Worm (Caenorhabditis elegans): ENCODE measurements around the gene W02F12.4.
A peak's percentile ranks its signal among the peaks of the same experiment; 100 is the strongest.

The W02F12.4 gene

DNA sequence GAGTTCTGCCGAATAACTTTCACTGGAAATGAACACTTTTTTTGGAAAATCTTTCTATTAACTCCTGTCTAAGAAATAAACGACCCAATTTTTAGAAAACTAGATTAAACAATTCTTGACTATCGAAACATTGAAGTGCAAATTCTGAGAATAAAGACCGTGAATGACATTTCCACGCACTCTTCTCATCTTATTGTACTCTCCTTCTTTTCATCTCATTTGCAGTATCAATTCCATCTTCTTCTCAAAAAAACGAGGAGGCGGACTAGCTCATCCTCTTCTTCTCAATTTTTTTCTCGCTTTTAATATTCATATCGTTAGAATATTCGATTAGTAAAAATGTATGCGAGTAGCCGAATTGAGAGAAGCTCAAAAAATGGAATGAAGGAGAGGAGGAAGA lies 45.1 kb downstream of the W02F12.4 start:
- TF ChIP-seq ama-1 (optimal IDR thresholded peaks at IDR 0.05) (no peak), elt-2 (tag; optimal IDR thresholded peaks at IDR 0.05) (no peak), ceh-9 (tag; optimal IDR thresholded peaks at IDR 0.05) (no peak), daf-12 (tag; optimal IDR thresholded peaks at IDR 0.05) (no peak), fkh-2 (tag; optimal IDR thresholded peaks at IDR 0.05) (no peak), sea-2 (GFP tag; optimal IDR thresholded peaks at IDR 0.05) (no peak), nhr-12 (tag; optimal IDR thresholded peaks at IDR 0.05) (no peak), hmg-11 (tag; optimal IDR thresholded peaks at IDR 0.05) (no peak), ztf-11 (tag; optimal IDR thresholded peaks at IDR 0.05) (no peak), fos-1 (tag; optimal IDR thresholded peaks at IDR 0.05) (no peak), eor-1 (tag; optimal IDR thresholded peaks at IDR 0.05) (no peak), mml-1 (tag; optimal IDR thresholded peaks at IDR 0.05) (no peak), ZK546.5 (tag; optimal IDR thresholded peaks at IDR 0.05) (no peak), nhr-28 (tag; optimal IDR thresholded peaks at IDR 0.05) (no peak), nfya-1 (tag; optimal IDR thresholded peaks at IDR 0.05; ENCODE audit: insufficient read depth) (no peak), nhr-67 (tag; optimal IDR thresholded peaks at IDR 0.05) (no peak), elt-1 (tag; optimal IDR thresholded peaks at IDR 0.05) (no peak), lin-39 (tag; optimal IDR thresholded peaks at IDR 0.05) (no peak), lin-15B (tag; optimal IDR thresholded peaks at IDR 0.05) (no peak)

DNA sequence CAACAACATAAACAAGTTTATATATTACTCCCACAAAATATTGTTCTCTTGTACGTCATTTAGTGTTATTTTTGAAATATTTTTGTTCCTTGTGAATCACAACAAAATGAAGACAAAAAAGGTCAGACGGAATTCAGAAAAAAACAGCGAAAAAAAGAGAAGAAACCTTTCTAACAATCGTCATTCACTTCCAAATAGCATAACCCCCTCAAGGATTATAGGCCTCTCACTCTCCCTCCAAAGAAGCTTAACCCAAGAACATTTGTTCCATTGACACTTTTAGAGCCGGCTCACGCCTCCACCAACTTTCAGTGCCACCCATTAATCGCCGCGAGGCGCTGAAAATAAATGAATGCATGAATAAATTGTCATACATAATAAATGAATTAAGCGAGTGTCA lies 47.2 kb downstream of the W02F12.4 start:
- no peak for TF ChIP-seq pha-4 (tag; optimal IDR thresholded peaks at IDR 0.05)
- peak; percentile 24 for TF ChIP-seq lin-39 (tag; optimal IDR thresholded peaks at IDR 0.05)

DNA sequence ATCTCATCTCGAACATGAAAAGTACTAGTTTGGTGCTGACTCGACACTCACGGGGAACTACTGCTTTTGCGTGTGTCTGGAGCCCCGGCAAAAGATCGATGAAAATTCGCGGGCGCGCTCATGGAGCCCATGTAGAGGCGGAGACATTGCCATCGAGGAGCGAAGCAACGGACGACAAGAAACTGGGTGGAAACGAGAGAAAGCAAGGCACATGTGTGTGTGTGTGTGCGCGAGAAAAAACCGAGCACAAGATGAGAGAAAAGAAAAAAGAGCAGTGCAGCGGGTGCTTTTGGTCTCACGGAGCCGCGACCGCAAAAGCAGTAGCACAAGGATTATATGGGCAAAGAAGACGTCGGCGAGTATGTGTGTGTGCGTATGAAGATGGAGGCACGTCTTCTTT lies 48.0 kb downstream of the W02F12.4 start:
- TF ChIP-seq ceh-82 (tag; optimal IDR thresholded peaks at IDR 0.05) (peak; percentile 85), tbx-2 (tag; optimal IDR thresholded peaks at IDR 0.05) (peak; percentile 5), lin-39 (tag; optimal IDR thresholded peaks at IDR 0.05) (peak; percentile 86), unc-62 (GFP tag; optimal IDR thresholded peaks at IDR 0.05) (peak; percentile 9), lin-15B (tag; optimal IDR thresholded peaks at IDR 0.05) (peak; percentile 52), fos-1 (tag; optimal IDR thresholded peaks at IDR 0.05) (no peak), nfya-1 (tag; optimal IDR thresholded peaks at IDR 0.05; ENCODE audit: insufficient read depth) (peak; percentile 57), hmg-11 (tag; optimal IDR thresholded peaks at IDR 0.05) (peak; percentile 83), skn-1 (tag; optimal IDR thresholded peaks at IDR 0.05) (no peak), snpc-4 (tag; optimal IDR thresholded peaks at IDR 0.05) (peak; percentile 81)

DNA sequence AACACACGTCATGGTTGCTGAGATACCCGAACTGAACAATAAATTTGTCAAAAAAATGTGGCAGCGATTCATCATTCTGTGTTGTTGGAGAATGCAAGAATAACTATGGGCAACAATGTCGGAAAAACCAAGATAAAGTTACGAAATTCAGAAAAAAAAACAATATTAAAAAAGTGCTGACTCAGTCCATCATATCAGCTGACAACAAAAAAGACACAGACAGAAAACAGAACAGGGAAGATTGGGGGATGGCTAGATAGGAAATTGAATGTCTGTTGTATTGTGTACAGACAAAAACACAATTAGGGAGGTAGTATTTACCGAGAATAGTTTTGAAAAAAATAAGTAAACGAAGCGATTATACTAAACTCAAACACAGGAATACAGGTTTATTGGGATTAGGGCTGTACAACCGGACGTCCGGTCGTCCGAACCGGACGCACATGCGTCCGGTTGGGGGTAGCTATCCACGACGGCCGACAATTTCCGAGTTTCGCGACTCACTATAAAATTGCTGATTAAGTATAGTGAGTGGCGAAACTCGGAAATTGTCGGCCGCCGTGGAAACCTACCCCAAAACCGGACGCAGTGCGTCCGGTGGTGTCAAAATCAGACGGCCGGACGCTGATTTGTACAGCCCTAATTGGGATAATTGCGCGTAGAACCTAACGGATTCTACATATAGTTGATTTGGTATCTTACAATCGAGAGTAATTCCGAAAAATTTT lies 49.0 kb downstream of the W02F12.4 start:
- TF ChIP-seq daf-12 (tag; optimal IDR thresholded peaks at IDR 0.05): no peak
- TF ChIP-seq pha-4 (tag; optimal IDR thresholded peaks at IDR 0.05): peak; percentile 59
- TF ChIP-seq ceh-28 (tag; optimal IDR thresholded peaks at IDR 0.05): peak; percentile 7
- TF ChIP-seq ztf-4 (tag; optimal IDR thresholded peaks at IDR 0.05): no peak
- no peak for TF ChIP-seq nhr-11 (tag; optimal IDR thresholded peaks at IDR 0.05)
- TF ChIP-seq fos-1 (tag; optimal IDR thresholded peaks at IDR 0.05): no peak
- peak; percentile 12 for TF ChIP-seq elt-2 (tag; optimal IDR thresholded peaks at IDR 0.05)
- TF ChIP-seq unc-39 (tag; optimal IDR thresholded peaks at IDR 0.05): no peak
- no peak for TF ChIP-seq ceh-9 (tag; optimal IDR thresholded peaks at IDR 0.05)

DNA sequence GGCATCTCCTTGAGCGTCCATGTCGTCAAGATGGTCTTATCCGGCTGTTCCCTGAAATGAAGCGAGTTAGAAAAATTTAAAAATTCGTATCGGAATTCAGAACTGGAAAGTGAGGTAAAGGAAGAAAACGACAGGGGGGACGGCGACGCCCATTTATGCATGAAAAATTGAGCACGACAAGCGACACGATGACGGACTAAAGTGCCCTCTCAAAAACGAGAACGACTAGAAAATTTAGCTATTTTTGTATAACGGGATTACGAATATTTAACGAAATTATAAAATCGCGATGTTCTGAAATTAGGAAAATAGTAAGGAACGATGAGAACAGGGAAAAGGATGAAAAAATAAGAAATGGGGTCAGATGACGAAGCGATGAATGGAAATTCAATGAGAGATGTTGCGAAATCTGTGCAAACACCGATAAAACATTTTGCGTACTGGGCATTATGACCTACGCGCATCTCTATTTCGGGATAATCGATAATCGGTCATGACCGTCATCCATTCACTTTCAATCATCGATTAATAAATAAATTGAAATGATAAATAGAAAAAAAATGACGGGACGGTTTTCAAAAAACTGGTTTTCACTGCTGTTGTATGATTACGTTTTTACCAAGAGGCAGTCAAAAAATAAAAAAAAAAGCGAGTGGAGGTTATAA lies 50.2 kb downstream of the W02F12.4 start, which contains the start of gene snb-1:
snb-1 (minus strand) TSS at position 51 of the 665 bp plus-strand sequence.
- TF ChIP-seq pha-4 (tag; optimal IDR thresholded peaks at IDR 0.05) (peak; percentile 69), ceh-28 (tag; optimal IDR thresholded peaks at IDR 0.05) (peak; percentile 95), unc-39 (tag; optimal IDR thresholded peaks at IDR 0.05) (no peak), snpc-4 (tag; optimal IDR thresholded peaks at IDR 0.05) (peak; percentile 6), nhr-76 (tag; optimal IDR thresholded peaks at IDR 0.05) (no peak), ceh-82 (tag; optimal IDR thresholded peaks at IDR 0.05) (peak; percentile 86), lin-39 (tag; optimal IDR thresholded peaks at IDR 0.05) (peak; percentile 29), nhr-43 (tag; optimal IDR thresholded peaks at IDR 0.05; ENCODE audit: poor library complexity, severe bottlenecking) (peak; percentile 13), pqm-1 (tag; optimal IDR thresholded peaks at IDR 0.05) (peak; percentile 54), nhr-237 (tag; optimal IDR thresholded peaks at IDR 0.05) (no peak), ZK546.5 (tag; optimal IDR thresholded peaks at IDR 0.05) (no peak), elt-2 (tag; optimal IDR thresholded peaks at IDR 0.05) (peak; percentile 23), ztf-4 (tag; optimal IDR thresholded peaks at IDR 0.05) (peak; percentile 12), lsy-12 (tag; optimal IDR thresholded peaks at IDR 0.05) (peak; percentile 34), fkh-2 (tag; optimal IDR thresholded peaks at IDR 0.05) (no peak), daf-12 (tag; optimal IDR thresholded peaks at IDR 0.05) (no peak), nhr-23 (tag; optimal IDR thresholded peaks at IDR 0.05) (peak; percentile 97), lin-15B (tag; optimal IDR thresholded peaks at IDR 0.05) (peak; percentile 34), nhr-77 (tag; optimal IDR thresholded peaks at IDR 0.05) (peak; percentile 12), nhr-25 (tag; optimal IDR thresholded peaks at IDR 0.05) (peak; percentile 80), nfya-1 (tag; optimal IDR thresholded peaks at IDR 0.05; ENCODE audit: insufficient read depth) (peak; percentile 68), jun-1 (tag; optimal IDR thresholded peaks at IDR 0.05) (peak; percentile 42), zag-1 (tag; optimal IDR thresholded peaks at IDR 0.05) (no peak), egl-5 (tag; optimal IDR thresholded peaks at IDR 0.05) (peak; percentile 35), skn-1 (tag; optimal IDR thresholded peaks at IDR 0.05) (peak; percentile 35)
